Worm (Caenorhabditis elegans) whole organism, L3 larva: ENCODE data around the gene str-85.

Experiments used
- ama-1 ChIP-seq: fragments of 150-350 bp; optimal IDR thresholded peaks from 2 replicates; lab custom pipeline; 2018
- ceh-82 ChIP-seq: fragments of 150-350 bp; optimal IDR thresholded peaks from 2 replicates; lab custom pipeline; 2014; ENCODE audit warnings: missing biosample characterization, missing genetic modification characterization
- ceh-9 ChIP-seq: sonication (generic microtip); optimal IDR thresholded peaks from 2 replicates; lab custom pipeline; 2018; ENCODE audit warnings: missing biosample characterization, missing genetic modification characterization
- egl-27 ChIP-seq: sonication (generic microtip); optimal IDR thresholded peaks from 4 replicates; lab custom pipeline; 2017; ENCODE audit warnings: missing biosample characterization, missing genetic modification reagents, missing genetic modification characterization
- elt-1 ChIP-seq: fragments of 150-350 bp; optimal IDR thresholded peaks from 2 replicates; lab custom pipeline; 2014; ENCODE audit warnings: missing biosample characterization, missing genetic modification characterization
- elt-3 ChIP-seq, 3 experiments: fragments of 150-350 bp in 1 of 3; sonication (generic microtip) in 2 of 3; optimal IDR thresholded peaks; 2 replicates in 2 of 3; 4 replicates in 1 of 3; lab custom pipeline; 2014 to 2017; ENCODE audit warnings: missing biosample characterization in 3 of 3, missing genetic modification characterization in 3 of 3
- fos-1 ChIP-seq: fragments of 150-350 bp; optimal IDR thresholded peaks from 2 replicates; lab custom pipeline; 2014; ENCODE audit warnings: missing biosample characterization, missing genetic modification characterization
- nfya-1 ChIP-seq: sonication (generic microtip); optimal IDR thresholded peaks from 2 replicates; lab custom pipeline; 2017; ENCODE audit warnings: missing genetic modification characterization, mild to moderate bottlenecking, missing compliant biosample characterization, antibody characterized with exemption, moderate library complexity; ENCODE audit not compliant: insufficient read depth
- nhr-76 ChIP-seq: fragments of 150-350 bp; sonication (generic microtip); optimal IDR thresholded peaks from 5 replicates; lab custom pipeline; 2014; ENCODE audit warnings: missing biosample characterization, missing genetic modification characterization
- nhr-77 ChIP-seq: fragments of 150-350 bp; optimal IDR thresholded peaks from 2 replicates; lab custom pipeline; 2014; ENCODE audit warnings: missing biosample characterization, missing genetic modification characterization
- pha-4 ChIP-seq: fragments of 150-350 bp; optimal IDR thresholded peaks from 2 replicates; lab custom pipeline; 2014; ENCODE audit warnings: missing biosample characterization, missing genetic modification reagents, missing genetic modification characterization
- snpc-4 ChIP-seq: fragments of 150-350 bp; optimal IDR thresholded peaks from 2 replicates; lab custom pipeline; 2014; ENCODE audit warnings: missing biosample characterization, missing genetic modification characterization

ce11 chrV:8949873-8950272 is 35.8 kb downstream of the str-85 start:
- no peak for TF ChIP-seq nhr-76 (tag; lab: Kevin White, UChicago)
- no peak for TF ChIP-seq elt-3 (tag; optimal IDR thresholded peaks at IDR 0.05; lab: Kevin White, UChicago)
- TF ChIP-seq elt-1 = no peak
- TF ChIP-seq snpc-4 (tag; lab: Kevin White, UChicago) = no peak
- TF ChIP-seq nhr-77 (tag; lab: Kevin White, UChicago) = no peak
- TF ChIP-seq ceh-82 (tag; lab: Kevin White, UChicago) = no peak
- TF ChIP-seq nfya-1 (tag; lab: Kevin White, UChicago) = no peak
- no peak for TF ChIP-seq pha-4 (tag; lab: Kevin White, UChicago)
- no peak for TF ChIP-seq ama-1 (lab: Kevin White, UChicago)
- no peak for TF ChIP-seq ceh-9
- no peak for TF ChIP-seq fos-1
- TF ChIP-seq egl-27 = no peak
